Fruit fly (Drosophila melanogaster) whole organism, embryonic: ENCODE measurements around the gene mas.

Experiments used
- Asciz ChIP-seq: fragments of 200-800 bp; sonication (Bioruptor generic); optimal IDR thresholded peaks from 2 replicates; lab custom pipeline; 2017; ENCODE audit warnings: missing biosample characterization, mild to moderate bottlenecking, missing genetic modification characterization, missing genetic modification reagents
- Bteb2 ChIP-seq: fragments of 200-800 bp; sonication (Bioruptor generic); optimal IDR thresholded peaks from 2 replicates; lab custom pipeline; 2016; ENCODE audit warnings: missing biosample characterization, missing genetic modification characterization
- CG10209 ChIP-seq: fragments of 200-800 bp; sonication (Bioruptor generic); optimal IDR thresholded peaks from 3 replicates; lab custom pipeline; 2017; ENCODE audit warnings: missing biosample characterization, mild to moderate bottlenecking, missing genetic modification characterization, missing genetic modification reagents
- CG10267 ChIP-seq: fragments of 200-800 bp; sonication (Bioruptor generic); optimal IDR thresholded peaks from 2 replicates; lab custom pipeline; 2018; ENCODE audit warnings: missing biosample characterization, mild to moderate bottlenecking, missing genetic modification characterization, moderate library complexity
- CG11456 ChIP-seq: fragments of 200-800 bp; sonication (Bioruptor generic); IDR thresholded peaks from 3 replicates; pipeline ENCODE4 v1.3.6; 2022; ENCODE audit warnings: missing biosample characterization, missing genetic modification characterization
- CG11695 ChIP-seq: fragments of 200-800 bp; sonication (Bioruptor generic); IDR thresholded peaks from 3 replicates; pipeline ENCODE4 v1.3.6; 2022; ENCODE audit warnings: missing biosample characterization, missing genetic modification characterization
- CG13296 ChIP-seq: fragments of 200-800 bp; sonication (Bioruptor generic); optimal IDR thresholded peaks from 3 replicates; lab custom pipeline; 2018; ENCODE audit warnings: missing biosample characterization, mild to moderate bottlenecking, missing genetic modification characterization
- CG15601 ChIP-seq: fragments of 200-800 bp; sonication (Bioruptor generic); optimal IDR thresholded peaks from 3 replicates; lab custom pipeline; 2019; ENCODE audit warnings: missing biosample characterization, mild to moderate bottlenecking, missing genetic modification characterization, moderate library complexity
- CG1603 ChIP-seq: fragments of 200-800 bp; sonication (Bioruptor generic); optimal IDR thresholded peaks from 2 replicates; lab custom pipeline; 2019; ENCODE audit warnings: missing biosample characterization, mild to moderate bottlenecking, missing genetic modification characterization, moderate library complexity
- CG17829 ChIP-seq: fragments of 200-800 bp; optimal IDR thresholded peaks from 2 replicates; lab custom pipeline; 2019; ENCODE audit warnings: missing biosample characterization, mild to moderate bottlenecking, missing genetic modification characterization, moderate library complexity
- CG18011 ChIP-seq: fragments of 200-800 bp; sonication (Bioruptor generic); optimal IDR thresholded peaks from 2 replicates; lab custom pipeline; 2017; ENCODE audit warnings: missing biosample characterization, missing genetic modification characterization, mild to moderate bottlenecking, moderate library complexity, missing genotype
- CG3163 ChIP-seq: fragments of 200-800 bp; sonication (Bioruptor generic); optimal IDR thresholded peaks from 3 replicates; lab custom pipeline; 2016; ENCODE audit warnings: missing biosample characterization, missing genetic modification characterization
- CG34422 ChIP-seq: fragments of 200-800 bp; sonication (Bioruptor generic); IDR thresholded peaks from 3 replicates; pipeline ENCODE4 v1.3.6; 2022; ENCODE audit warnings: missing biosample characterization, missing genetic modification characterization
- CG4424 ChIP-seq: fragments of 200-800 bp; sonication (Bioruptor generic); optimal IDR thresholded peaks from 3 replicates; lab custom pipeline; 2016; ENCODE audit warnings: missing biosample characterization, missing genetic modification characterization
- CTCF ChIP-seq: fragments of 200-800 bp; sonication (Bioruptor generic); optimal IDR thresholded peaks from 2 replicates; lab custom pipeline; 2017; ENCODE audit warnings: missing biosample characterization, mild to moderate bottlenecking, missing genetic modification characterization, moderate library complexity
- CkIIα-i1 ChIP-seq: fragments of 200-800 bp; sonication (Bioruptor generic); IDR thresholded peaks from 2 replicates; pipeline ENCODE4 v1.3.6; 2022; ENCODE audit warnings: missing biosample characterization, missing genetic modification characterization
- Dbx ChIP-seq: fragments of 200-800 bp; sonication (Bioruptor generic); IDR thresholded peaks from 3 replicates; pipeline ENCODE4 v1.3.6; 2022; ENCODE audit warnings: missing biosample characterization, missing genetic modification characterization
- Dref ChIP-seq: fragments of 200-800 bp; sonication (Bioruptor generic); IDR thresholded peaks from 2 replicates; pipeline ENCODE4 v1.3.6; 2022; ENCODE audit warnings: missing biosample characterization, missing genetic modification characterization
- E2f2 ChIP-seq: fragments of 200-800 bp; sonication (Bioruptor generic); IDR thresholded peaks from 2 replicates; pipeline ENCODE4 v1.3.6; 2022; ENCODE audit warnings: missing biosample characterization, missing genetic modification characterization
- Eip74EF ChIP-seq, 2 experiments: fragments of 200-800 bp in 1 of 2; fragments of >200 bp in 1 of 2; sonication (Bioruptor generic) in 1 of 2; optimal IDR thresholded peaks; 2 replicates each; lab custom pipeline; 2017 to 2019; ENCODE audit warnings: missing biosample characterization in 2 of 2, missing genetic modification characterization in 2 of 2, mild to moderate bottlenecking in 1 of 2, moderate library complexity in 1 of 2
- GATAe ChIP-seq: fragments of 200-800 bp; sonication (Bioruptor generic); conservative IDR thresholded peaks from 2 replicates; pipeline ENCODE4 v1.3.6; 2022; ENCODE audit warnings: missing biosample characterization, missing genetic modification characterization
- Lhr ChIP-seq: fragments of 200-800 bp; sonication (Bioruptor generic); optimal IDR thresholded peaks from 3 replicates; lab custom pipeline; 2017; ENCODE audit warnings: mild to moderate bottlenecking, missing biosample characterization, missing genetic modification reagents, missing genetic modification characterization
- MBD-R2 ChIP-seq: fragments of 200-800 bp; sonication (Bioruptor generic); IDR thresholded peaks from 2 replicates; pipeline ENCODE4 v1.3.6; 2022; ENCODE audit warnings: missing biosample characterization, missing genetic modification characterization
- Mad ChIP-seq: fragments of 200-800 bp; sonication (Bioruptor generic); optimal IDR thresholded peaks from 2 replicates; lab custom pipeline; 2016; ENCODE audit warnings: missing biosample characterization, missing genetic modification characterization
- Med ChIP-seq: fragments of 200-800 bp; sonication (Bioruptor generic); peaks from one replicate; lab custom pipeline; 2016; ENCODE audit warnings: missing biosample characterization, missing genetic modification characterization, mild to moderate bottlenecking, inconsistent platforms, moderate library complexity
- Meics ChIP-seq: fragments of 200-800 bp; sonication (Bioruptor generic); optimal IDR thresholded peaks from 2 replicates; lab custom pipeline; 2017; ENCODE audit warnings: missing biosample characterization, mild to moderate bottlenecking, missing genetic modification characterization
- Mes4 ChIP-seq: fragments of 200-800 bp; sonication (Bioruptor generic); optimal IDR thresholded peaks from 2 replicates; lab custom pipeline; 2016; ENCODE audit warnings: missing biosample characterization, missing genetic modification characterization
- Nf-YC ChIP-seq: fragments of 200-800 bp; optimal IDR thresholded peaks from 3 replicates; lab custom pipeline; 2019; ENCODE audit warnings: missing biosample characterization, mild to moderate bottlenecking, missing genetic modification characterization, moderate library complexity
- Optix ChIP-seq: fragments of 200-800 bp; sonication (Bioruptor generic); IDR thresholded peaks from 3 replicates; pipeline ENCODE4 v1.3.6; 2022; ENCODE audit warnings: missing biosample characterization, missing genetic modification characterization
- PHDP ChIP-seq: fragments of 200-800 bp; sonication (Bioruptor generic); optimal IDR thresholded peaks from 3 replicates; lab custom pipeline; 2018; ENCODE audit warnings: missing biosample characterization, mild to moderate bottlenecking, missing genetic modification characterization, moderate library complexity
- Rx ChIP-seq: fragments of 200-800 bp; sonication (Bioruptor generic); IDR thresholded peaks from 2 replicates; pipeline ENCODE4 v1.3.6; 2022; ENCODE audit warnings: missing biosample characterization, missing genetic modification characterization
- ab ChIP-seq: fragments of 200-800 bp; sonication (Bioruptor generic); optimal IDR thresholded peaks from 2 replicates; lab custom pipeline; 2016; ENCODE audit warnings: missing biosample characterization, missing genetic modification characterization
- abd-A ChIP-seq: fragments of 200-800 bp; sonication (Bioruptor generic); optimal IDR thresholded peaks from 3 replicates; lab custom pipeline; 2019; ENCODE audit warnings: missing biosample characterization, mild to moderate bottlenecking, missing genetic modification characterization, moderate library complexity
- aop ChIP-seq: fragments of 200-800 bp; sonication (Bioruptor generic); IDR thresholded peaks from 2 replicates; pipeline ENCODE4 v1.3.6; 2022; ENCODE audit warnings: missing biosample characterization, missing genetic modification characterization
- cwo ChIP-seq: fragments of 200-800 bp; sonication (Bioruptor generic); optimal IDR thresholded peaks from 3 replicates; lab custom pipeline; 2017; ENCODE audit warnings: missing biosample characterization, missing genetic modification characterization, mild to moderate bottlenecking, moderate library complexity, missing genetic modification reagents
- dan ChIP-seq: fragments of 200-800 bp; sonication (Bioruptor generic); IDR thresholded peaks from 2 replicates; pipeline ENCODE4 v1.3.6; 2022; ENCODE audit warnings: missing biosample characterization, missing genetic modification characterization
- en ChIP-seq: fragments of 200-800 bp; sonication (Bioruptor generic); optimal IDR thresholded peaks from 2 replicates; lab custom pipeline; 2016; ENCODE audit warnings: missing biosample characterization, missing genetic modification characterization
- esg ChIP-seq: fragments of 200-800 bp; sonication (Bioruptor generic); conservative IDR thresholded peaks from 2 replicates; pipeline ENCODE4 v1.3.6; 2022; ENCODE audit warnings: missing biosample characterization, missing genetic modification characterization
- gsb-n ChIP-seq: fragments of 200-800 bp; sonication (Bioruptor generic); optimal IDR thresholded peaks from 3 replicates; lab custom pipeline; 2018; ENCODE audit warnings: missing biosample characterization, mild to moderate bottlenecking, missing genetic modification characterization
- knrl ChIP-seq: fragments of 200-800 bp; sonication (Bioruptor generic); IDR thresholded peaks from 3 replicates; pipeline ENCODE4 v1.3.6; 2022; ENCODE audit warnings: missing biosample characterization, missing genetic modification characterization; ENCODE audit not compliant: partially characterized antibody
- lab ChIP-seq: fragments of 200-800 bp; sonication (Bioruptor generic); optimal IDR thresholded peaks from 3 replicates; lab custom pipeline; 2017; ENCODE audit warnings: missing biosample characterization, missing genetic modification characterization, mild to moderate bottlenecking, moderate library complexity, missing genetic modification reagents
- lov ChIP-seq, 2 experiments: fragments of 200-800 bp in 1 of 2; fragments of >200 bp in 1 of 2; sonication (Bioruptor generic) in 1 of 2; IDR thresholded peaks in 1 of 2; optimal IDR thresholded peaks in 1 of 2; 2 replicates in 1 of 2; 3 replicates in 1 of 2; pipeline versions ENCODE4 v1.3.6 to Lab custom; 2017 to 2022; ENCODE audit warnings: missing biosample characterization in 1 of 2, missing genetic modification characterization in 1 of 2
- nerfin-1 ChIP-seq: fragments of 200-800 bp; sonication (Bioruptor generic); optimal IDR thresholded peaks from 3 replicates; lab custom pipeline; 2019; ENCODE audit warnings: missing biosample characterization, mild to moderate bottlenecking, missing genetic modification characterization, moderate library complexity
- oc ChIP-seq: fragments of 200-800 bp; sonication (Bioruptor generic); optimal IDR thresholded peaks from 2 replicates; lab custom pipeline; 2018; ENCODE audit warnings: missing biosample characterization, mild to moderate bottlenecking, missing genetic modification characterization, moderate library complexity
- otp ChIP-seq: fragments of 200-800 bp; sonication (Bioruptor generic); IDR thresholded peaks from 3 replicates; pipeline ENCODE4, ENCODE4 v1.3.6; 2022; ENCODE audit warnings: missing biosample characterization, missing genetic modification characterization
- p53 ChIP-seq: fragments of 200-800 bp; sonication (Bioruptor generic); optimal IDR thresholded peaks from 2 replicates; lab custom pipeline; 2016; ENCODE audit warnings: missing biosample characterization, missing genetic modification characterization
- unpg ChIP-seq: fragments of 200-800 bp; sonication (Bioruptor generic); optimal IDR thresholded peaks from 3 replicates; lab custom pipeline; 2018; ENCODE audit warnings: missing biosample characterization, mild to moderate bottlenecking, missing genetic modification characterization, moderate library complexity
- vnd ChIP-seq: fragments of 200-800 bp; sonication (Bioruptor generic); IDR thresholded peaks from 3 replicates; pipeline ENCODE4 v1.3.6; 2022; ENCODE audit warnings: missing biosample characterization, missing genetic modification characterization; ENCODE audit not compliant: partially characterized antibody

Gene mas

dm6 chr3L:4169957-4170651, 2.8 kb upstream of the mas start, which contains the start of gene Ero1L (continued):
- TF ChIP-seq E2f2 (GFP tag; lab: Robert Waterston, UW) (peak; percentile 98), p53 (GFP tag; lab: Kevin White, UChicago) (no peak), CG15601 (tag; lab: Kevin White, UChicago) (peak; percentile 45), nerfin-1 (tag; lab: Kevin White, UChicago) (peak; percentile 21), CG13296 (GFP tag; lab: Kevin White, UChicago) (no peak), Dbx (GFP tag; lab: Robert Waterston, UW) (0 out of 3 replicates have a peak, but pooled peaks have one; percentile 60), CG1603 (peak; percentile 33), CG11456 (0 out of 3 replicates have a peak, but pooled peaks have one; percentile 59), PHDP (tag; lab: Kevin White, UChicago) (peak; percentile 50), abd-A (tag; lab: Kevin White, UChicago) (peak; percentile 67), esg (GFP tag; lab: Robert Waterston, UW) (peak; percentile 73), CG4424 (peak; percentile 34), Nf-YC (tag; lab: Kevin White, UChicago) (peak; percentile 60), CG10267 (tag; lab: Kevin White, UChicago) (peak; percentile 70), CG17829 (tag; lab: Kevin White, UChicago) (peak; percentile 52), oc (tag; lab: Kevin White, UChicago) (no peak), knrl (GFP tag; lab: Robert Waterston, UW) (0 out of 3 replicates have a peak, but pooled peaks have one; percentile 47), Med (GFP tag; lab: Kevin White, UChicago) (peak; percentile 64), en (GFP tag; lab: Kevin White, UChicago) (no peak), MBD-R2 (GFP tag; lab: Robert Waterston, UW) (peak; percentile 64), Dref (GFP tag; lab: Robert Waterston, UW) (peak; percentile 29; the same call in 1 of the 2 replicates), Mes4 (GFP tag; lab: Kevin White, UChicago) (no peak), Rx (GFP tag; lab: Robert Waterston, UW) (no peak), GATAe (GFP tag; lab: Robert Waterston, UW) (no peak), gsb-n (no peak), dan (GFP tag; lab: Robert Waterston, UW) (no peak), lov (optimal IDR thresholded peaks at IDR 0.05; lab: Kevin White, UChicago) (no peak), lov (GFP tag; IDR thresholded peaks at IDR 0.05; lab: Robert Waterston, UW) (0 out of 3 replicates have a peak, but pooled peaks have one; percentile 47), otp (peak; percentile 30; the same call in 1 of the 3 replicates), Eip74EF (GFP tag; optimal IDR thresholded peaks at IDR 0.05; lab: Kevin White, UChicago) (no peak), Optix (GFP tag; lab: Robert Waterston, UW) (no peak), Asciz (GFP tag; lab: Kevin White, UChicago) (no peak), Meics (GFP tag; lab: Kevin White, UChicago) (peak; percentile 52), CkIIα-i1 (GFP tag; lab: Robert Waterston, UW) (no peak), ab (GFP tag; lab: Kevin White, UChicago) (no peak), lab (GFP tag; lab: Kevin White, UChicago) (peak; percentile 67), cwo (GFP tag; lab: Kevin White, UChicago) (peak; percentile 20), CG18011 (GFP tag; lab: Kevin White, UChicago) (no peak), CTCF (peak; percentile 14), aop (GFP tag; lab: Robert Waterston, UW) (no peak), CG34422 (peak; percentile 64; the same call in 2 of the 3 replicates), CG10209 (no peak), CG11695 (GFP tag; lab: Robert Waterston, UW) (peak; percentile 51; the same call in 1 of the 3 replicates), unpg (GFP tag; lab: Kevin White, UChicago) (peak; percentile 7), vnd (GFP tag; lab: Robert Waterston, UW) (no peak), Lhr (GFP tag; lab: Kevin White, UChicago) (peak; percentile 82), Bteb2 (GFP tag; lab: Kevin White, UChicago) (no peak), Mad (GFP tag; lab: Kevin White, UChicago) (no peak), CG3163 (GFP tag; lab: Kevin White, UChicago) (peak; percentile 24)
